In the genomic region with DNA sequence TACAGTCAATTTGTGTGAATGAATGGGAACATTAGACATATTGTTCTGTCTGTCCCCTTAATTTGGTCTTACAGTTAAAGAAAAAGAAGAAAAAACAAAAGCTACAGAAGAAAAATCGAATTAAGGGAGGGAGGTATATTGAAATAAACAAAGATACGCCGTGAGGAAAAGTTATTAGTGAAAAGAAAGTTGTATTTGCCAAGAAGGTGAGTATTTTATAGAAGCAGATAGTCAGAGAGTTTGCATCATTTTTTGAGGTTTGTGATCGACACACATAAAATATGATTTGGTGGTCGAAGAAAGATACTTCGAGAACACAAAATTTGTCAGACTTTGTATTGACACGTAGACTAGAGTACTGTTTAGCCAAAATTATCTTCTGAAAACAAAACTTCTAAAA, we compare ENCODE assay signal across 2 worm cellular contexts.
TF ChIP-seq lines count a peak whose summit lies in the region.

No protein-coding gene starts in this region.

TF ChIP-seq in whole organism, L1 larva, 84 proteins besides CTCF, POLR2A, EP300 and RAD21 (continued from another document):
- TF ChIP-seq Y116A8C.19 (tag; optimal IDR thresholded peaks at IDR 0.05; lab: Kevin White, UChicago; ENCODE audit: borderline replicate concordance) (no peak), fkh-10 (GFP tag; optimal IDR thresholded peaks at IDR 0.05; lab: Kevin White, UChicago) (no peak), F16B12.6 (tag; optimal IDR thresholded peaks at IDR 0.05; lab: Kevin White, UChicago) (no peak), dpl-1 (GFP tag; optimal IDR thresholded peaks at IDR 0.05; lab: Kevin White, UChicago) (no peak), ama-1 (optimal IDR thresholded peaks at IDR 0.05; lab: Kevin White, UChicago) (no peak), lin-15B (tag; optimal IDR thresholded peaks at IDR 0.05; lab: Kevin White, UChicago) (no peak), ceh-8 (GFP tag; optimal IDR thresholded peaks at IDR 0.05; lab: Kevin White, UChicago) (peak; percentile 2), unc-30 (tag; optimal IDR thresholded peaks at IDR 0.05; lab: Kevin White, UChicago) (no peak), dsc-1 (tag; optimal IDR thresholded peaks at IDR 0.05; lab: Kevin White, UChicago) (no peak), unc-130 (tag; optimal IDR thresholded peaks at IDR 0.05; lab: Kevin White, UChicago) (no peak), lin-35 (GFP tag; optimal IDR thresholded peaks at IDR 0.05; lab: Kevin White, UChicago) (peak in 1 of 2 experiments; percentile 18), nhr-11 (tag; optimal IDR thresholded peaks at IDR 0.05; lab: Kevin White, UChicago) (no peak), nhr-47 (tag; optimal IDR thresholded peaks at IDR 0.05; lab: Kevin White, UChicago) (no peak), isw-1 (GFP tag; IDR thresholded peaks at IDR 0.05; lab: Robert Waterston, UW) (no peak), lin-14 (GFP tag; optimal IDR thresholded peaks at IDR 0.05; lab: Kevin White, UChicago) (peak; percentile 31), ceh-82 (tag; optimal IDR thresholded peaks at IDR 0.05; lab: Kevin White, UChicago) (no peak), snu-23 (GFP tag; optimal IDR thresholded peaks at IDR 0.05; lab: Kevin White, UChicago) (peak; percentile 28), ces-1 (GFP tag; optimal IDR thresholded peaks at IDR 0.05; lab: Kevin White, UChicago) (no peak), efl-3 (GFP tag; optimal IDR thresholded peaks at IDR 0.05; lab: Kevin White, UChicago) (no peak), nhr-85 (tag; lab: Kevin White, UChicago) (no peak)

TF ChIP-seq in whole organism, L3 larva, 47 proteins besides CTCF, POLR2A, EP300 and RAD21 (continued from another document):
- no peak for TF ChIP-seq nhr-43 (tag; optimal IDR thresholded peaks at IDR 0.05; lab: Kevin White, UChicago; ENCODE audit: poor library complexity, severe bottlenecking)
- peak; percentile 68 for TF ChIP-seq pha-4 (tag; optimal IDR thresholded peaks at IDR 0.05; lab: Kevin White, UChicago)
- TF ChIP-seq tbx-2 (tag; optimal IDR thresholded peaks at IDR 0.05; lab: Kevin White, UChicago): no peak
- TF ChIP-seq mml-1 (tag; optimal IDR thresholded peaks at IDR 0.05; lab: Kevin White, UChicago): no peak
- TF ChIP-seq skn-1 (tag; optimal IDR thresholded peaks at IDR 0.05; lab: Kevin White, UChicago): no peak
- TF ChIP-seq elt-1 (tag; optimal IDR thresholded peaks at IDR 0.05; lab: Kevin White, UChicago): no peak
- TF ChIP-seq nhr-11 (tag; optimal IDR thresholded peaks at IDR 0.05; lab: Kevin White, UChicago): no peak
- no peak for TF ChIP-seq sea-2 (GFP tag; optimal IDR thresholded peaks at IDR 0.05; lab: Kevin White, UChicago)
- peak; percentile 38 for TF ChIP-seq jun-1 (tag; optimal IDR thresholded peaks at IDR 0.05; lab: Kevin White, UChicago)
- no peak for TF ChIP-seq nfya-1 (tag; optimal IDR thresholded peaks at IDR 0.05; lab: Kevin White, UChicago; ENCODE audit: insufficient read depth)
TF ChIP-seq in whole organism, L3 larva: peak in this region for 4.
